Fruit fly (Drosophila melanogaster) whole organism, embryonic: Measurements from ENCODE around the gene cbt.

Source experiments
- Atf-2 ChIP-seq: fragments of 200-800 bp; sonication (Bioruptor generic); optimal IDR thresholded peaks from 2 replicates; lab custom pipeline; 2016; ENCODE audit warnings: missing biosample characterization, missing genetic modification characterization
- Atf6 ChIP-seq: fragments of 200-800 bp; sonication (Bioruptor generic); IDR thresholded peaks from 2 replicates; pipeline ENCODE4 v1.3.6; 2022; ENCODE audit warnings: missing biosample characterization, missing genetic modification characterization
- BtbVII ChIP-seq: fragments of 200-800 bp; sonication (Bioruptor generic); optimal IDR thresholded peaks from 3 replicates; lab custom pipeline; 2017; ENCODE audit warnings: missing biosample characterization, mild to moderate bottlenecking, missing genetic modification characterization
- CG10147 ChIP-seq: fragments of 200-800 bp; sonication (Bioruptor generic); optimal IDR thresholded peaks from 2 replicates; lab custom pipeline; 2019; ENCODE audit warnings: missing biosample characterization, mild to moderate bottlenecking, missing genetic modification characterization, moderate library complexity
- CG1024 ChIP-seq: fragments of 200-800 bp; sonication (Bioruptor generic); IDR thresholded peaks from 2 replicates; pipeline ENCODE4 v1.3.6; 2022; ENCODE audit warnings: missing biosample characterization, missing genetic modification characterization
- CG11504 ChIP-seq: fragments of 200-800 bp; sonication (Bioruptor generic); optimal IDR thresholded peaks from 3 replicates; lab custom pipeline; 2019; ENCODE audit warnings: missing biosample characterization, mild to moderate bottlenecking, missing genetic modification characterization, moderate library complexity
- CG12155 ChIP-seq: fragments of 200-800 bp; sonication (Bioruptor generic); optimal IDR thresholded peaks from 3 replicates; lab custom pipeline; 2016; ENCODE audit warnings: missing biosample characterization, missing genetic modification characterization
- CG12219 ChIP-seq: fragments of 200-800 bp; sonication (Bioruptor generic); optimal IDR thresholded peaks from 3 replicates; lab custom pipeline; 2018; ENCODE audit warnings: missing biosample characterization, mild to moderate bottlenecking, missing genetic modification characterization
- CG12659 ChIP-seq: fragments of 200-800 bp; sonication (Bioruptor generic); optimal IDR thresholded peaks from 3 replicates; lab custom pipeline; 2017; ENCODE audit warnings: mild to moderate bottlenecking, missing biosample characterization, missing genetic modification reagents, missing genetic modification characterization
- CG13894 ChIP-seq: fragments of 200-800 bp; sonication (Bioruptor generic); optimal IDR thresholded peaks from 3 replicates; lab custom pipeline; 2018; ENCODE audit warnings: missing biosample characterization, mild to moderate bottlenecking, missing genetic modification characterization, moderate library complexity
- CG17612 ChIP-seq: fragments of 200-800 bp; sonication (Bioruptor generic); IDR thresholded peaks from 2 replicates; pipeline ENCODE4 v1.3.6; 2022; ENCODE audit warnings: missing biosample characterization, missing genetic modification characterization
- CG1832 ChIP-seq: fragments of 200-800 bp; sonication (Bioruptor generic); optimal IDR thresholded peaks from 2 replicates; lab custom pipeline; 2017; ENCODE audit warnings: missing biosample characterization, mild to moderate bottlenecking, missing genetic modification characterization, inconsistent platforms
- CG2129 ChIP-seq: fragments of 200-800 bp; sonication (Bioruptor generic); IDR thresholded peaks from 2 replicates; pipeline ENCODE4 v1.3.6; 2022; ENCODE audit warnings: missing biosample characterization, missing genetic modification characterization; ENCODE audit not compliant: partially characterized antibody
- CG33213 ChIP-seq: fragments of 200-800 bp; sonication (Bioruptor generic); optimal IDR thresholded peaks from 3 replicates; lab custom pipeline; 2016; ENCODE audit warnings: missing biosample characterization, missing genetic modification characterization
- CG3726 ChIP-seq: fragments of 200-800 bp; sonication (Bioruptor generic); IDR thresholded peaks from 3 replicates; pipeline ENCODE4, ENCODE4 v1.3.6; 2022; ENCODE audit warnings: missing biosample characterization, missing genetic modification characterization
- CG3838 ChIP-seq: fragments of 200-800 bp; sonication (Bioruptor generic); optimal IDR thresholded peaks from 3 replicates; lab custom pipeline; 2016; ENCODE audit warnings: missing biosample characterization, missing genetic modification characterization
- CG6689 ChIP-seq: fragments of 200-800 bp; sonication (Bioruptor generic); IDR thresholded peaks from 2 replicates; pipeline ENCODE4 v1.3.6; 2022; ENCODE audit warnings: missing biosample characterization, missing genetic modification characterization
- CG6765 ChIP-seq: fragments of 200-800 bp; sonication (Bioruptor generic); optimal IDR thresholded peaks from 3 replicates; lab custom pipeline; 2017; ENCODE audit warnings: missing biosample characterization, mild to moderate bottlenecking, missing genetic modification characterization
- CG7357 ChIP-seq: fragments of 200-800 bp; sonication (Bioruptor generic); IDR thresholded peaks from 3 replicates; pipeline ENCODE4 v1.3.6; 2022; ENCODE audit warnings: missing biosample characterization, missing genetic modification characterization
- CG7786 ChIP-seq: fragments of 200-800 bp; sonication (Bioruptor generic); optimal IDR thresholded peaks from 2 replicates; lab custom pipeline; 2016; ENCODE audit warnings: missing biosample characterization, missing genetic modification characterization
- CG7987 ChIP-seq: fragments of 200-800 bp; sonication (Bioruptor generic); optimal IDR thresholded peaks from 2 replicates; lab custom pipeline; 2018; ENCODE audit warnings: missing biosample characterization, mild to moderate bottlenecking, missing genetic modification characterization, moderate library complexity
- CG9876 ChIP-seq: fragments of 200-800 bp; sonication (Bioruptor generic); optimal IDR thresholded peaks from 2 replicates; lab custom pipeline; 2016; ENCODE audit warnings: missing biosample characterization, missing genetic modification characterization
- CG9932 ChIP-seq: fragments of 200-800 bp; sonication (Bioruptor generic); IDR thresholded peaks from 2 replicates; pipeline ENCODE4 v1.3.6; 2022; ENCODE audit warnings: missing biosample characterization, missing genetic modification characterization
- CoRest ChIP-seq: fragments of 200-800 bp; sonication (Bioruptor generic); optimal IDR thresholded peaks from 3 replicates; lab custom pipeline; 2018; ENCODE audit warnings: missing biosample characterization, mild to moderate bottlenecking, missing genetic modification characterization, moderate library complexity
- Dad ChIP-seq: fragments of 200-800 bp; sonication (Bioruptor generic); optimal IDR thresholded peaks from 3 replicates; lab custom pipeline; 2016; ENCODE audit warnings: missing biosample characterization, missing genetic modification characterization
- Ets65A ChIP-seq: fragments of 200-800 bp; sonication (Bioruptor generic); peaks from one replicate; lab custom pipeline; 2016; ENCODE audit warnings: missing biosample characterization, missing genetic modification characterization
- Fer3 ChIP-seq: fragments of 200-800 bp; sonication (Bioruptor generic); optimal IDR thresholded peaks from 2 replicates; lab custom pipeline; 2018; ENCODE audit warnings: missing biosample characterization, mild to moderate bottlenecking, missing genetic modification characterization, moderate library complexity
- Lim3 ChIP-seq: fragments of 200-800 bp; sonication (Bioruptor generic); IDR thresholded peaks from 2 replicates; pipeline ENCODE4 v1.3.6; 2022; ENCODE audit warnings: missing biosample characterization, missing genetic modification characterization
- MBD-R2 ChIP-seq: fragments of 200-800 bp; sonication (Bioruptor generic); IDR thresholded peaks from 2 replicates; pipeline ENCODE4 v1.3.6; 2022; ENCODE audit warnings: missing biosample characterization, missing genetic modification characterization
- Meics ChIP-seq: fragments of 200-800 bp; sonication (Bioruptor generic); optimal IDR thresholded peaks from 2 replicates; lab custom pipeline; 2017; ENCODE audit warnings: missing biosample characterization, mild to moderate bottlenecking, missing genetic modification characterization
- NK7.1 ChIP-seq: fragments of 200-800 bp; sonication (Bioruptor generic); optimal IDR thresholded peaks from 3 replicates; lab custom pipeline; 2016; ENCODE audit warnings: missing biosample characterization, missing genetic modification characterization
- PHDP ChIP-seq: fragments of 200-800 bp; sonication (Bioruptor generic); optimal IDR thresholded peaks from 3 replicates; lab custom pipeline; 2018; ENCODE audit warnings: missing biosample characterization, mild to moderate bottlenecking, missing genetic modification characterization, moderate library complexity
- Ssrp ChIP-seq: fragments of 200-800 bp; sonication (Bioruptor generic); optimal IDR thresholded peaks from 2 replicates; lab custom pipeline; 2018; ENCODE audit warnings: missing biosample characterization, mild to moderate bottlenecking, missing genetic modification characterization, moderate library complexity
- ap ChIP-seq: fragments of 200-800 bp; sonication (Bioruptor generic); IDR thresholded peaks from 2 replicates; pipeline ENCODE4 v1.3.6; 2022; ENCODE audit warnings: missing biosample characterization, missing genetic modification characterization
- bowl ChIP-seq: fragments of 200-800 bp; sonication (Bioruptor generic); IDR thresholded peaks from 2 replicates; pipeline ENCODE4 v1.3.6; 2022; ENCODE audit warnings: missing biosample characterization, missing genetic modification characterization
- btn ChIP-seq: fragments of 200-800 bp; sonication (Bioruptor generic); optimal IDR thresholded peaks from 2 replicates; lab custom pipeline; 2016; ENCODE audit warnings: missing biosample characterization, missing genetic modification characterization
- fd3F ChIP-seq: fragments of 200-800 bp; sonication (Bioruptor generic); optimal IDR thresholded peaks from 2 replicates; lab custom pipeline; 2018; ENCODE audit warnings: missing biosample characterization, mild to moderate bottlenecking, missing genetic modification characterization, moderate library complexity
- gce ChIP-seq: fragments of 200-800 bp; sonication (Bioruptor generic); IDR thresholded peaks from 3 replicates; pipeline ENCODE4 v1.3.6; 2022; ENCODE audit warnings: missing biosample characterization, missing genetic modification characterization
- gcm ChIP-seq: fragments of 200-800 bp; sonication (Bioruptor generic); optimal IDR thresholded peaks from 2 replicates; lab custom pipeline; 2019; ENCODE audit warnings: missing biosample characterization, mild to moderate bottlenecking, missing genetic modification characterization, moderate library complexity
- jigr1 ChIP-seq: fragments of 200-800 bp; sonication (Bioruptor generic); IDR thresholded peaks from 3 replicates; pipeline ENCODE4 v1.3.6; 2022; ENCODE audit warnings: missing biosample characterization, missing genetic modification characterization
- jumu ChIP-seq: fragments of 200-800 bp; sonication (Bioruptor generic); optimal IDR thresholded peaks from 3 replicates; lab custom pipeline; 2016; ENCODE audit warnings: missing biosample characterization, missing genetic modification characterization
- oc ChIP-seq: fragments of 200-800 bp; sonication (Bioruptor generic); optimal IDR thresholded peaks from 2 replicates; lab custom pipeline; 2018; ENCODE audit warnings: missing biosample characterization, mild to moderate bottlenecking, missing genetic modification characterization, moderate library complexity
- odd ChIP-seq: fragments of 200-800 bp; sonication (Bioruptor generic); optimal IDR thresholded peaks from 2 replicates; lab custom pipeline; 2017; ENCODE audit warnings: missing biosample characterization, mild to moderate bottlenecking, missing genetic modification characterization
- p53 ChIP-seq: fragments of 200-800 bp; sonication (Bioruptor generic); optimal IDR thresholded peaks from 2 replicates; lab custom pipeline; 2016; ENCODE audit warnings: missing biosample characterization, missing genetic modification characterization
- pfk ChIP-seq: fragments of 200-800 bp; sonication (Bioruptor generic); optimal IDR thresholded peaks from 2 replicates; lab custom pipeline; 2018; ENCODE audit warnings: missing biosample characterization, mild to moderate bottlenecking, missing genetic modification characterization, moderate library complexity
- salm ChIP-seq: fragments of 200-800 bp; sonication (Bioruptor generic); optimal IDR thresholded peaks from 2 replicates; lab custom pipeline; 2018; ENCODE audit warnings: missing biosample characterization, mild to moderate bottlenecking, missing genetic modification characterization
- sima ChIP-seq: fragments of 200-800 bp; sonication (Bioruptor generic); optimal IDR thresholded peaks from 2 replicates; lab custom pipeline; 2016; ENCODE audit warnings: missing biosample characterization, missing genetic modification characterization
- ttk ChIP-seq: fragments of 200-800 bp; sonication (Bioruptor generic); IDR thresholded peaks from 2 replicates; pipeline ENCODE4 v2.1.2; 2022; ENCODE audit warnings: missing biosample characterization, missing genetic modification characterization
- zen2 ChIP-seq: fragments of 200-800 bp; sonication (Bioruptor generic); IDR thresholded peaks from 3 replicates; pipeline ENCODE4 v1.3.6; 2022; ENCODE audit warnings: missing biosample characterization, missing genetic modification characterization; ENCODE audit not compliant: partially characterized antibody
- zfh2 ChIP-seq: fragments of 200-800 bp; sonication (Bioruptor generic); optimal IDR thresholded peaks from 2 replicates; lab custom pipeline; 2016; ENCODE audit warnings: missing biosample characterization, missing genetic modification characterization

cbt gene

dm6 chr2L:523165-523835 lies 43.8 kb upstream of the cbt start (continued):
- TF ChIP-seq odd (GFP tag; lab: Kevin White, UChicago) (peak; percentile 43), CG33213 (GFP tag; lab: Kevin White, UChicago) (peak; percentile 9), Meics (GFP tag; lab: Kevin White, UChicago) (peak; percentile 38), fd3F (no peak), CG3838 (GFP tag; lab: Kevin White, UChicago) (peak; percentile 60), CG1832 (GFP tag; lab: Kevin White, UChicago) (no peak), Atf6 (peak; percentile 62; the same call in 1 of the 2 replicates), CG7987 (GFP tag; lab: Kevin White, UChicago) (peak; percentile 46), p53 (no peak), Ssrp (tag; lab: Kevin White, UChicago) (no peak), CoRest (tag; lab: Kevin White, UChicago) (no peak), CG9932 (GFP tag; lab: Robert Waterston, UW) (peak; percentile 27; the same call in 1 of the 2 replicates), CG1024 (GFP tag; lab: Robert Waterston, UW) (peak; percentile 28; the same call in 1 of the 2 replicates), jumu (GFP tag; lab: Kevin White, UChicago) (no peak), BtbVII (GFP tag; lab: Kevin White, UChicago) (no peak), Lim3 (GFP tag; lab: Robert Waterston, UW) (no peak), bowl (no peak), CG2129 (GFP tag; lab: Robert Waterston, UW) (peak; percentile 33; the same call in 1 of the 2 replicates), ap (GFP tag; lab: Robert Waterston, UW) (no peak), CG6765 (GFP tag; lab: Kevin White, UChicago) (peak; percentile 16), CG13894 (peak; percentile 90), ttk (no peak), Fer3 (tag; lab: Kevin White, UChicago) (no peak), CG3726 (GFP tag; lab: Robert Waterston, UW) (no peak), CG6689 (GFP tag; lab: Robert Waterston, UW) (no peak), CG10147 (GFP tag; lab: Kevin White, UChicago) (peak; percentile 36), gce (no peak; the same call in 2 of the 3 replicates), Ets65A (GFP tag; lab: Kevin White, UChicago) (no peak), zfh2 (no peak), CG12155 (GFP tag; lab: Kevin White, UChicago) (no peak), sima (GFP tag; lab: Kevin White, UChicago) (no peak), CG7786 (GFP tag; lab: Kevin White, UChicago) (no peak), btn (GFP tag; lab: Kevin White, UChicago) (peak; percentile 43), CG9876 (GFP tag; lab: Kevin White, UChicago) (no peak), Atf-2 (GFP tag; lab: Kevin White, UChicago) (peak; percentile 26), PHDP (tag; lab: Kevin White, UChicago) (peak; percentile 28), zen2 (GFP tag; lab: Robert Waterston, UW) (peak; percentile 73), gcm (GFP tag; lab: Kevin White, UChicago) (no peak), pfk (GFP tag; lab: Kevin White, UChicago) (peak; percentile 25), CG7357 (GFP tag; lab: Robert Waterston, UW) (no peak), salm (tag; lab: Kevin White, UChicago) (no peak), CG12659 (GFP tag; lab: Kevin White, UChicago) (peak; percentile 15), CG11504 (tag; lab: Kevin White, UChicago) (peak; percentile 43), Dad (GFP tag; lab: Kevin White, UChicago) (peak; percentile 25), MBD-R2 (peak; percentile 33; the same call in 1 of the 2 replicates), CG17612 (GFP tag; lab: Robert Waterston, UW) (no peak), NK7.1 (GFP tag; lab: Kevin White, UChicago) (no peak), jigr1 (GFP tag; lab: Robert Waterston, UW) (no peak), CG12219 (peak; percentile 26), oc (peak; percentile 90)
